5 worm cellular contexts compared by ENCODE assay signal in genomic region chrV:16143066-16143581, ce11.
A peak's percentile ranks its signal among the peaks of the same experiment; 100 is the strongest.
TF ChIP-seq lines count a peak whose summit lies in the region.

Gene fbxa-88, minus strand, starts transcription at chrV:16143116.

TF ChIP-seq in whole organism, L1 larva, 84 proteins besides CTCF, POLR2A, EP300 and RAD21:
- no peak for TF ChIP-seq lin-39 (tag; optimal IDR thresholded peaks at IDR 0.05; lab: Kevin White, UChicago)
- TF ChIP-seq nhr-237 (tag; optimal IDR thresholded peaks at IDR 0.05; lab: Kevin White, UChicago), result no peak
- no peak for TF ChIP-seq nhr-28 (tag; optimal IDR thresholded peaks at IDR 0.05; lab: Kevin White, UChicago)
- TF ChIP-seq jun-1 (tag; optimal IDR thresholded peaks at IDR 0.05; lab: Kevin White, UChicago), result no peak
- TF ChIP-seq nhr-85 (tag; lab: Kevin White, UChicago), result no peak
- TF ChIP-seq pqm-1 (tag; optimal IDR thresholded peaks at IDR 0.05; lab: Kevin White, UChicago), result peak; percentile 47
- TF ChIP-seq unc-98 (GFP tag; IDR thresholded peaks at IDR 0.05; lab: Robert Waterston, UW), result no peak
- TF ChIP-seq egl-27 (tag; optimal IDR thresholded peaks at IDR 0.05; lab: Kevin White, UChicago), result no peak
- TF ChIP-seq nhr-20 (tag; optimal IDR thresholded peaks at IDR 0.05; lab: Kevin White, UChicago), result peak; percentile 12
- peak; percentile 80 for TF ChIP-seq elt-2 (tag; optimal IDR thresholded peaks at IDR 0.05; lab: Kevin White, UChicago)
- no peak for TF ChIP-seq dsc-1 (tag; optimal IDR thresholded peaks at IDR 0.05; lab: Kevin White, UChicago)
- no peak for TF ChIP-seq Y116A8C.19 (tag; optimal IDR thresholded peaks at IDR 0.05; lab: Kevin White, UChicago; ENCODE audit: borderline replicate concordance)
- TF ChIP-seq unc-86 (tag; optimal IDR thresholded peaks at IDR 0.05; lab: Kevin White, UChicago), result no peak

TF ChIP-seq in whole organism, L2 larva, 48 proteins besides CTCF, POLR2A, EP300 and RAD21:
- TF ChIP-seq fos-1 (tag; optimal IDR thresholded peaks at IDR 0.05; lab: Kevin White, UChicago), result peak; percentile 77
- no peak for TF ChIP-seq skn-1 (tag; optimal IDR thresholded peaks at IDR 0.05; lab: Kevin White, UChicago)
- peak; percentile 17 for TF ChIP-seq sma-9 (GFP tag; optimal IDR thresholded peaks at IDR 0.05; lab: Kevin White, UChicago)
- TF ChIP-seq sma-9 (tag; optimal IDR thresholded peaks at IDR 0.05; lab: Kevin White, UChicago), result no peak

TF ChIP-seq in whole organism, L3 larva, 47 proteins besides CTCF, POLR2A, EP300 and RAD21:
- TF ChIP-seq pqm-1 (tag; optimal IDR thresholded peaks at IDR 0.05; lab: Kevin White, UChicago) (peak; percentile 58), fos-1 (tag; optimal IDR thresholded peaks at IDR 0.05; lab: Kevin White, UChicago) (no peak), nhr-77 (tag; optimal IDR thresholded peaks at IDR 0.05; lab: Kevin White, UChicago) (no peak), eor-1 (tag; optimal IDR thresholded peaks at IDR 0.05; lab: Kevin White, UChicago) (no peak), lin-39 (tag; optimal IDR thresholded peaks at IDR 0.05; lab: Kevin White, UChicago) (no peak), tbx-2 (tag; optimal IDR thresholded peaks at IDR 0.05; lab: Kevin White, UChicago) (no peak), ceh-16 (tag; optimal IDR thresholded peaks at IDR 0.05; lab: Kevin White, UChicago) (no peak), elt-2 (tag; optimal IDR thresholded peaks at IDR 0.05; lab: Kevin White, UChicago) (peak; percentile 80), egl-27 (tag; optimal IDR thresholded peaks at IDR 0.05; lab: Kevin White, UChicago) (no peak), nfya-1 (tag; optimal IDR thresholded peaks at IDR 0.05; lab: Kevin White, UChicago; ENCODE audit: insufficient read depth) (no peak), skn-1 (tag; optimal IDR thresholded peaks at IDR 0.05; lab: Kevin White, UChicago) (peak; percentile 15), ama-1 (optimal IDR thresholded peaks at IDR 0.05; lab: Kevin White, UChicago) (no peak)

TF ChIP-seq in whole organism, L4 larva, 104 proteins besides CTCF, POLR2A, EP300 and RAD21 (continues in another document):
- no peak for TF ChIP-seq hmg-1.1 (GFP tag; IDR thresholded peaks at IDR 0.05; lab: Robert Waterston, UW)
- TF ChIP-seq zfp-3 (GFP tag; conservative IDR thresholded peaks at IDR 0.05; lab: Robert Waterston, UW), result no peak
- no peak for TF ChIP-seq dmd-9 (GFP tag; IDR thresholded peaks at IDR 0.05; lab: Robert Waterston, UW)
- TF ChIP-seq unc-130 (GFP tag; optimal IDR thresholded peaks at IDR 0.05; lab: Kevin White, UChicago), result no peak
- TF ChIP-seq set-16 (GFP tag; IDR thresholded peaks at IDR 0.05; lab: Robert Waterston, UW), result no peak
- TF ChIP-seq nhr-237 (tag; optimal IDR thresholded peaks at IDR 0.05; lab: Kevin White, UChicago), result no peak
- TF ChIP-seq ceh-32 (tag; optimal IDR thresholded peaks at IDR 0.05; lab: Kevin White, UChicago; ENCODE audit: poor library complexity), result no peak
- TF ChIP-seq spr-1 (tag; optimal IDR thresholded peaks at IDR 0.05; lab: Kevin White, UChicago), result no peak
- no peak for TF ChIP-seq rbr-2 (tag; optimal IDR thresholded peaks at IDR 0.05; lab: Kevin White, UChicago)
- TF ChIP-seq arid-1 (GFP tag; conservative IDR thresholded peaks at IDR 0.05; lab: Robert Waterston, UW), result no peak
- peak; percentile 52; the same call in 1 of the 2 replicates for TF ChIP-seq dmd-6 (GFP tag; IDR thresholded peaks at IDR 0.05; lab: Robert Waterston, UW)
- TF ChIP-seq nhr-41 (GFP tag; IDR thresholded peaks at IDR 0.05; lab: Robert Waterston, UW), result no peak
- TF ChIP-seq egl-43 (GFP tag; IDR thresholded peaks at IDR 0.05; lab: Robert Waterston, UW), result no peak
- TF ChIP-seq zfp-2 (tag; optimal IDR thresholded peaks at IDR 0.05; lab: Kevin White, UChicago), result no peak
- no peak for TF ChIP-seq nhr-48 (tag; optimal IDR thresholded peaks at IDR 0.05; lab: Kevin White, UChicago)
- peak; percentile 42 for TF ChIP-seq pqm-1 (tag; optimal IDR thresholded peaks at IDR 0.05; lab: Kevin White, UChicago)
- TF ChIP-seq ctbp-1 (GFP tag; IDR thresholded peaks at IDR 0.05; lab: Robert Waterston, UW), result no peak
- no peak for TF ChIP-seq tag-97 (GFP tag; IDR thresholded peaks at IDR 0.05; lab: Robert Waterston, UW)
- no peak for TF ChIP-seq lim-7 (GFP tag; IDR thresholded peaks at IDR 0.05; lab: Robert Waterston, UW)
- no peak for TF ChIP-seq php-3 (GFP tag; IDR thresholded peaks at IDR 0.05; lab: Robert Waterston, UW)
- TF ChIP-seq T26A8.4 (GFP tag; IDR thresholded peaks at IDR 0.05; lab: Robert Waterston, UW), result no peak
- no peak for TF ChIP-seq madf-9 (GFP tag; conservative IDR thresholded peaks at IDR 0.05; lab: Robert Waterston, UW)
- TF ChIP-seq mdl-1 (tag; optimal IDR thresholded peaks at IDR 0.05; lab: Kevin White, UChicago), result no peak
- TF ChIP-seq lin-15B (tag; optimal IDR thresholded peaks at IDR 0.05; lab: Kevin White, UChicago), result no peak
- no peak for TF ChIP-seq ceh-62 (tag; optimal IDR thresholded peaks at IDR 0.05; lab: Kevin White, UChicago)
- TF ChIP-seq lin-29 (GFP tag; IDR thresholded peaks at IDR 0.05; lab: Robert Waterston, UW), result no peak
- TF ChIP-seq hif-1 (tag; optimal IDR thresholded peaks at IDR 0.05; lab: Kevin White, UChicago), result no peak
- TF ChIP-seq daf-19 (GFP tag; conservative IDR thresholded peaks at IDR 0.05; lab: Robert Waterston, UW), result no peak
- no peak for TF ChIP-seq vab-7 (GFP tag; IDR thresholded peaks at IDR 0.05; lab: Robert Waterston, UW)
- TF ChIP-seq madf-5 (GFP tag; IDR thresholded peaks at IDR 0.05; lab: Robert Waterston, UW), result no peak
- TF ChIP-seq Y5F2A.4 (GFP tag; optimal IDR thresholded peaks at IDR 0.05; lab: Kevin White, UChicago), result no peak
- no peak for TF ChIP-seq jun-1 (tag; optimal IDR thresholded peaks at IDR 0.05; lab: Kevin White, UChicago)
- TF ChIP-seq lin-1 (GFP tag; IDR thresholded peaks at IDR 0.05; lab: Robert Waterston, UW), result no peak
- TF ChIP-seq mdt-29 (GFP tag; IDR thresholded peaks at IDR 0.05; lab: Robert Waterston, UW), result no peak
- TF ChIP-seq nhr-28 (tag; optimal IDR thresholded peaks at IDR 0.05; lab: Kevin White, UChicago), result peak; percentile 66
- TF ChIP-seq daf-12 (tag; optimal IDR thresholded peaks at IDR 0.05; lab: Kevin White, UChicago), result no peak
- no peak for TF ChIP-seq zip-11 (GFP tag; IDR thresholded peaks at IDR 0.05; lab: Robert Waterston, UW)

TF ChIP-seq in whole organism, young adult, 124 proteins besides CTCF, POLR2A, EP300 and RAD21:
- TF ChIP-seq nhr-80 (tag; optimal IDR thresholded peaks at IDR 0.05; lab: Kevin White, UChicago) (peak; percentile 61), egrh-3 (GFP tag; IDR thresholded peaks at IDR 0.05; lab: Robert Waterston, UW) (no peak)
